Worm (Caenorhabditis elegans): ENCODE data around the gene thn-2.

- no peak for TF ChIP-seq lim-6 (tag; optimal IDR thresholded peaks at IDR 0.05)
- no peak for TF ChIP-seq ama-1 (optimal IDR thresholded peaks at IDR 0.05)
- TF ChIP-seq fkh-6 (tag; optimal IDR thresholded peaks at IDR 0.05), result no peak
- TF ChIP-seq elt-2 (tag; optimal IDR thresholded peaks at IDR 0.05), result no peak
- TF ChIP-seq ahr-1 (tag; optimal IDR thresholded peaks at IDR 0.05), result no peak
- no peak for TF ChIP-seq F13H6.1 (tag; optimal IDR thresholded peaks at IDR 0.05)
These were observed 16.4 kb upstream of the thn-2 start for ce11 chrIV:12366571-12366970.

Measured in whole organism, late embryonic.